Fruit fly (Drosophila melanogaster) Kc167 (cell line): ENCODE results near the gene Vml.

Experiments used
- Myc ChIP-seq: fragments of >200 bp; optimal IDR thresholded peaks from 2 replicates; lab custom pipeline; 2017; ENCODE audit warnings: missing external identifiers
- Sin3A ChIP-seq: fragments of >200 bp; optimal IDR thresholded peaks from 2 replicates; lab custom pipeline; 2018; ENCODE audit warnings: missing external identifiers
- h ChIP-seq: fragments of >200 bp; optimal IDR thresholded peaks from 3 replicates; lab custom pipeline; 2018; ENCODE audit warnings: missing external identifiers
- insv ChIP-seq: fragments of >200 bp; optimal IDR thresholded peaks from 3 replicates; lab custom pipeline; 2018; ENCODE audit warnings: missing external identifiers
- psq ChIP-seq: fragments of >200 bp; optimal IDR thresholded peaks from 2 replicates; lab custom pipeline; 2017; ENCODE audit warnings: missing external identifiers

dm6 chrX:2294474-2295434 lies 19.1 kb downstream of the Vml start:
- no peak for TF ChIP-seq h
- no peak for TF ChIP-seq Sin3A (lab: Kevin White, UChicago)
- TF ChIP-seq psq (lab: Kevin White, UChicago): no peak
- TF ChIP-seq Myc (lab: Kevin White, UChicago): no peak
- TF ChIP-seq insv: no peak
